Fruit fly (Drosophila melanogaster) whole organism, embryonic: Measurements from ENCODE around the gene CG11999.

ENCODE experiments used
- CG11398 ChIP-seq: fragments of 200-800 bp; sonication (Bioruptor generic); optimal IDR thresholded peaks from 2 replicates; lab custom pipeline; 2016; ENCODE audit warnings: missing biosample characterization, missing genetic modification characterization
- CG12391 ChIP-seq: fragments of 200-800 bp; sonication (Bioruptor generic); optimal IDR thresholded peaks from 3 replicates; lab custom pipeline; 2018; ENCODE audit warnings: missing biosample characterization, mild to moderate bottlenecking, missing genetic modification characterization, moderate library complexity
- CG13287 ChIP-seq: fragments of 200-800 bp; sonication (Bioruptor generic); IDR thresholded peaks from 2 replicates; pipeline ENCODE4 v1.3.6; 2022; ENCODE audit warnings: missing biosample characterization, missing genetic modification characterization; ENCODE audit not compliant: partially characterized antibody
- CG14014 ChIP-seq: fragments of 200-800 bp; sonication (Bioruptor generic); IDR thresholded peaks from 2 replicates; pipeline ENCODE4 v1.3.6; 2022; ENCODE audit warnings: missing biosample characterization, missing genetic modification characterization
- CG14965 ChIP-seq: fragments of 200-800 bp; sonication (Bioruptor generic); optimal IDR thresholded peaks from 2 replicates; lab custom pipeline; 2016; ENCODE audit warnings: missing biosample characterization, missing genetic modification characterization, borderline replicate concordance
- CG1602 ChIP-seq: fragments of 200-800 bp; sonication (Bioruptor generic); optimal IDR thresholded peaks from 3 replicates; lab custom pipeline; 2016; ENCODE audit warnings: missing biosample characterization, missing genetic modification characterization
- CG17385 ChIP-seq: fragments of 200-800 bp; sonication (Bioruptor generic); optimal IDR thresholded peaks from 3 replicates; lab custom pipeline; 2018; ENCODE audit warnings: missing biosample characterization, mild to moderate bottlenecking, missing genetic modification characterization
- CG17802 ChIP-seq: fragments of 200-800 bp; sonication (Bioruptor generic); optimal IDR thresholded peaks from 2 replicates; lab custom pipeline; 2018; ENCODE audit warnings: missing biosample characterization, mild to moderate bottlenecking, missing genetic modification characterization, moderate library complexity
- CG17829 ChIP-seq: fragments of 200-800 bp; optimal IDR thresholded peaks from 2 replicates; lab custom pipeline; 2019; ENCODE audit warnings: missing biosample characterization, mild to moderate bottlenecking, missing genetic modification characterization, moderate library complexity
- CG18011 ChIP-seq: fragments of 200-800 bp; sonication (Bioruptor generic); optimal IDR thresholded peaks from 2 replicates; lab custom pipeline; 2017; ENCODE audit warnings: missing biosample characterization, missing genetic modification characterization, mild to moderate bottlenecking, moderate library complexity, missing genotype
- CG18262 ChIP-seq: fragments of 200-800 bp; optimal IDR thresholded peaks from 3 replicates; lab custom pipeline; 2019; ENCODE audit warnings: missing biosample characterization, mild to moderate bottlenecking, missing genetic modification characterization, moderate library complexity
- CG30403 ChIP-seq: fragments of 200-800 bp; sonication (Bioruptor generic); optimal IDR thresholded peaks from 3 replicates; lab custom pipeline; 2016; ENCODE audit warnings: missing biosample characterization, missing genetic modification characterization
- CG31224 ChIP-seq: fragments of 200-800 bp; sonication (Bioruptor generic); IDR thresholded peaks from 2 replicates; pipeline ENCODE4 v1.3.6; 2022; ENCODE audit warnings: missing biosample characterization, missing genetic modification characterization
- CG3407 ChIP-seq: fragments of 200-800 bp; sonication (Bioruptor generic); optimal IDR thresholded peaks from 2 replicates; lab custom pipeline; 2018; ENCODE audit warnings: missing biosample characterization, mild to moderate bottlenecking, missing genetic modification characterization
- CG4424 ChIP-seq: fragments of 200-800 bp; sonication (Bioruptor generic); optimal IDR thresholded peaks from 3 replicates; lab custom pipeline; 2016; ENCODE audit warnings: missing biosample characterization, missing genetic modification characterization
- CG4730 ChIP-seq: fragments of 200-800 bp; sonication (Bioruptor generic); IDR thresholded peaks from 2 replicates; pipeline ENCODE4 v1.3.6; 2022; ENCODE audit warnings: missing biosample characterization, missing genetic modification characterization
- CG5953 ChIP-seq: fragments of 200-800 bp; sonication (Bioruptor generic); IDR thresholded peaks from 2 replicates; pipeline ENCODE4 v1.3.6; 2022; ENCODE audit warnings: missing biosample characterization, missing genetic modification characterization
- CG6689 ChIP-seq: fragments of 200-800 bp; sonication (Bioruptor generic); IDR thresholded peaks from 2 replicates; pipeline ENCODE4 v1.3.6; 2022; ENCODE audit warnings: missing biosample characterization, missing genetic modification characterization
- CG7556 ChIP-seq: fragments of 200-800 bp; sonication (Bioruptor generic); optimal IDR thresholded peaks from 2 replicates; lab custom pipeline; 2017; ENCODE audit warnings: missing biosample characterization, mild to moderate bottlenecking, missing genetic modification characterization
- CG9797 ChIP-seq: fragments of 200-800 bp; sonication (Bioruptor generic); optimal IDR thresholded peaks from 3 replicates; lab custom pipeline; 2018; ENCODE audit warnings: missing biosample characterization, mild to moderate bottlenecking, missing genetic modification characterization
- CG9932 ChIP-seq: fragments of 200-800 bp; sonication (Bioruptor generic); IDR thresholded peaks from 2 replicates; pipeline ENCODE4 v1.3.6; 2022; ENCODE audit warnings: missing biosample characterization, missing genetic modification characterization
- CTCF ChIP-seq: fragments of 200-800 bp; sonication (Bioruptor generic); optimal IDR thresholded peaks from 2 replicates; lab custom pipeline; 2017; ENCODE audit warnings: missing biosample characterization, mild to moderate bottlenecking, missing genetic modification characterization, moderate library complexity
- Dek ChIP-seq: fragments of 200-800 bp; sonication (Bioruptor generic); optimal IDR thresholded peaks from 3 replicates; lab custom pipeline; 2019; ENCODE audit warnings: missing biosample characterization, mild to moderate bottlenecking, missing genetic modification characterization, moderate library complexity
- Doc3 ChIP-seq: fragments of 200-800 bp; sonication (Bioruptor generic); IDR thresholded peaks from 3 replicates; pipeline ENCODE4 v1.3.6; 2022; ENCODE audit warnings: missing biosample characterization, missing genetic modification characterization; ENCODE audit not compliant: partially characterized antibody
- Dp ChIP-seq: fragments of 200-800 bp; sonication (Bioruptor generic); optimal IDR thresholded peaks from 2 replicates; lab custom pipeline; 2018; ENCODE audit warnings: missing biosample characterization, mild to moderate bottlenecking, missing genetic modification characterization, moderate library complexity
- Elba2 ChIP-seq: fragments of 200-800 bp; sonication (Bioruptor generic); optimal IDR thresholded peaks from 3 replicates; lab custom pipeline; 2016; ENCODE audit warnings: missing biosample characterization, missing genetic modification characterization
- Hr39 ChIP-seq: fragments of >200 bp; optimal IDR thresholded peaks from 2 replicates; lab custom pipeline; 2017
- Jarid2 ChIP-seq: fragments of 200-800 bp; sonication (Bioruptor generic); optimal IDR thresholded peaks from 3 replicates; lab custom pipeline; 2017; ENCODE audit warnings: mild to moderate bottlenecking, missing biosample characterization, missing genetic modification reagents, missing genetic modification characterization
- Mad ChIP-seq: fragments of 200-800 bp; sonication (Bioruptor generic); optimal IDR thresholded peaks from 2 replicates; lab custom pipeline; 2016; ENCODE audit warnings: missing biosample characterization, missing genetic modification characterization
- Max ChIP-seq: fragments of 200-800 bp; sonication (Bioruptor generic); optimal IDR thresholded peaks from 2 replicates; lab custom pipeline; 2016; ENCODE audit warnings: missing biosample characterization, mild to moderate bottlenecking, missing genetic modification characterization
- Med ChIP-seq: fragments of 200-800 bp; sonication (Bioruptor generic); peaks from one replicate; lab custom pipeline; 2016; ENCODE audit warnings: missing biosample characterization, missing genetic modification characterization, mild to moderate bottlenecking, inconsistent platforms, moderate library complexity
- Side ChIP-seq: fragments of 200-800 bp; sonication (Bioruptor generic); optimal IDR thresholded peaks from 2 replicates; lab custom pipeline; 2016; ENCODE audit warnings: missing biosample characterization, missing genetic modification characterization
- bab2 ChIP-seq: fragments of 200-800 bp; sonication (Bioruptor generic); optimal IDR thresholded peaks from 2 replicates; lab custom pipeline; 2016; ENCODE audit warnings: missing biosample characterization, missing genetic modification characterization
- cas ChIP-seq: fragments of 200-800 bp; sonication (Bioruptor generic); IDR thresholded peaks from 2 replicates; pipeline ENCODE4 v1.3.6; 2022; ENCODE audit warnings: missing biosample characterization, missing genetic modification characterization
- cato ChIP-seq: fragments of 200-800 bp; sonication (Bioruptor generic); optimal IDR thresholded peaks from 2 replicates; lab custom pipeline; 2016; ENCODE audit warnings: missing biosample characterization, missing genetic modification characterization, borderline replicate concordance
- ci ChIP-seq: fragments of 200-800 bp; sonication (Bioruptor generic); IDR thresholded peaks from 3 replicates; pipeline ENCODE4 v1.3.6; 2022; ENCODE audit warnings: missing biosample characterization, missing genetic modification characterization
- ems ChIP-seq: fragments of 200-800 bp; sonication (Bioruptor generic); optimal IDR thresholded peaks from 3 replicates; lab custom pipeline; 2016; ENCODE audit warnings: missing biosample characterization, missing genetic modification characterization
- gem ChIP-seq: fragments of 200-800 bp; sonication (Bioruptor generic); optimal IDR thresholded peaks from 2 replicates; lab custom pipeline; 2019; ENCODE audit warnings: missing biosample characterization, mild to moderate bottlenecking, missing genetic modification characterization, moderate library complexity
- ham ChIP-seq: fragments of 200-800 bp; sonication (Bioruptor generic); IDR thresholded peaks from 2 replicates; pipeline ENCODE4 v1.3.6; 2022; ENCODE audit warnings: missing biosample characterization, missing genetic modification characterization
- inv ChIP-seq: fragments of 200-800 bp; sonication (Bioruptor generic); IDR thresholded peaks from 2 replicates; pipeline ENCODE4 v1.3.6; 2022; ENCODE audit warnings: missing biosample characterization, missing genetic modification characterization; ENCODE audit not compliant: partially characterized antibody
- jigr1 ChIP-seq: fragments of 200-800 bp; sonication (Bioruptor generic); IDR thresholded peaks from 3 replicates; pipeline ENCODE4 v1.3.6; 2022; ENCODE audit warnings: missing biosample characterization, missing genetic modification characterization
- nerfin-1 ChIP-seq: fragments of 200-800 bp; sonication (Bioruptor generic); optimal IDR thresholded peaks from 3 replicates; lab custom pipeline; 2019; ENCODE audit warnings: missing biosample characterization, mild to moderate bottlenecking, missing genetic modification characterization, moderate library complexity
- otp ChIP-seq: fragments of 200-800 bp; sonication (Bioruptor generic); IDR thresholded peaks from 3 replicates; pipeline ENCODE4, ENCODE4 v1.3.6; 2022; ENCODE audit warnings: missing biosample characterization, missing genetic modification characterization
- prd ChIP-seq, 3 experiments: fragments of >200 bp in 2 of 3; fragments of 200-800 bp in 1 of 3; sonication (Bioruptor generic) in 1 of 3; optimal IDR thresholded peaks in 2 of 3; IDR thresholded peaks in 1 of 3; 2 replicates in 2 of 3; 3 replicates in 1 of 3; pipeline versions ENCODE4 v1.3.6 to Lab custom; 2017 to 2022; ENCODE audit warnings: missing biosample characterization in 1 of 3, missing genetic modification characterization in 1 of 3
- pzg ChIP-seq: fragments of 200-800 bp; sonication (Bioruptor generic); optimal IDR thresholded peaks from 3 replicates; lab custom pipeline; 2018; ENCODE audit warnings: missing biosample characterization, mild to moderate bottlenecking, missing genetic modification characterization, moderate library complexity
- salm ChIP-seq: fragments of 200-800 bp; sonication (Bioruptor generic); optimal IDR thresholded peaks from 2 replicates; lab custom pipeline; 2018; ENCODE audit warnings: missing biosample characterization, mild to moderate bottlenecking, missing genetic modification characterization
- sd ChIP-seq: fragments of 200-800 bp; sonication (Bioruptor generic); optimal IDR thresholded peaks from 3 replicates; lab custom pipeline; 2018; ENCODE audit warnings: missing biosample characterization, mild to moderate bottlenecking, missing genetic modification characterization, moderate library complexity
- shn ChIP-seq: fragments of 200-800 bp; sonication (Bioruptor generic); optimal IDR thresholded peaks from 3 replicates; lab custom pipeline; 2016; ENCODE audit warnings: missing biosample characterization, missing genetic modification characterization
- toy ChIP-seq: fragments of 200-800 bp; sonication (Bioruptor generic); IDR thresholded peaks from 2 replicates; pipeline ENCODE4 v1.3.6; 2022; ENCODE audit warnings: missing biosample characterization, missing genetic modification characterization
- wdn ChIP-seq: fragments of 200-800 bp; sonication (Bioruptor generic); IDR thresholded peaks from 2 replicates; pipeline ENCODE4 v1.3.6; 2022; ENCODE audit warnings: missing biosample characterization, missing genetic modification characterization
- wek ChIP-seq: fragments of 200-800 bp; sonication (Bioruptor generic); optimal IDR thresholded peaks from 3 replicates; lab custom pipeline; 2018; ENCODE audit warnings: missing biosample characterization, mild to moderate bottlenecking, missing genetic modification characterization, moderate library complexity

Gene CG11999

dm6 chr3R:5371563-5371962 is 17.0 kb upstream of the CG11999 start, which contains the start of gene Polr2F (continued):
- TF ChIP-seq prd (optimal IDR thresholded peaks at IDR 0.05; lab: Kevin White, UChicago) (no peak), prd (GFP tag; IDR thresholded peaks at IDR 0.05; lab: Robert Waterston, UW) (peak; percentile 78), wek (peak; percentile 32), toy (GFP tag; lab: Robert Waterston, UW) (no peak), CG5953 (GFP tag; lab: Robert Waterston, UW) (peak; percentile 51; the same call in 1 of the 2 replicates), CG4424 (peak; percentile 82), CG14014 (peak; percentile 83), bab2 (GFP tag; lab: Kevin White, UChicago) (peak; percentile 90), Dek (peak; percentile 79), ci (GFP tag; lab: Robert Waterston, UW) (peak; percentile 89), CG9932 (peak; percentile 98), CG1602 (peak; percentile 80), Max (GFP tag; lab: Kevin White, UChicago) (peak; percentile 95), CG11398 (GFP tag; lab: Kevin White, UChicago) (peak; percentile 79), Mad (GFP tag; lab: Kevin White, UChicago) (peak; percentile 94), Jarid2 (GFP tag; lab: Kevin White, UChicago) (peak; percentile 36), pzg (GFP tag; lab: Kevin White, UChicago) (peak; percentile 98), CG17802 (tag; lab: Kevin White, UChicago) (peak; percentile 59), ham (peak; percentile 43; the same call in 1 of the 2 replicates), Doc3 (GFP tag; lab: Robert Waterston, UW) (no peak), CG6689 (GFP tag; lab: Robert Waterston, UW) (0 out of 2 replicates have a peak, but pooled peaks have one; percentile 38), ems (GFP tag; lab: Kevin White, UChicago) (peak; percentile 90), nerfin-1 (peak; percentile 55), CG31224 (GFP tag; lab: Robert Waterston, UW) (0 out of 2 replicates have a peak, but pooled peaks have one; percentile 26), CG17829 (peak; percentile 79), Hr39 (no peak), sd (tag; lab: Kevin White, UChicago) (no peak), Elba2 (GFP tag; lab: Kevin White, UChicago) (peak; percentile 68), CG18262 (tag; lab: Kevin White, UChicago) (peak; percentile 54), CG17385 (GFP tag; lab: Kevin White, UChicago) (peak; percentile 100), CG12391 (tag; lab: Kevin White, UChicago) (peak; percentile 79), Med (peak; percentile 99), CG4730 (GFP tag; lab: Robert Waterston, UW) (peak; percentile 53), shn (GFP tag; lab: Kevin White, UChicago) (peak; percentile 95), CG13287 (GFP tag; lab: Robert Waterston, UW) (peak; percentile 70), salm (tag; lab: Kevin White, UChicago) (no peak), Side (peak; percentile 89), CG7556 (peak; percentile 64), inv (GFP tag; lab: Robert Waterston, UW) (peak; percentile 26; the same call in 1 of the 2 replicates), wdn (GFP tag; lab: Robert Waterston, UW) (no peak), CG30403 (GFP tag; lab: Kevin White, UChicago) (peak; percentile 89), CG3407 (GFP tag; lab: Kevin White, UChicago) (peak; percentile 50), jigr1 (GFP tag; lab: Robert Waterston, UW) (no peak), CG14965 (no peak), cas (GFP tag; lab: Robert Waterston, UW) (peak; percentile 78), otp (GFP tag; lab: Robert Waterston, UW) (peak; percentile 37; the same call in 1 of the 3 replicates), CG9797 (GFP tag; lab: Kevin White, UChicago) (peak; percentile 49), gem (tag; lab: Kevin White, UChicago) (no peak), cato (peak; percentile 71), Dp (GFP tag; lab: Kevin White, UChicago) (peak; percentile 95), CTCF (GFP tag; lab: Kevin White, UChicago) (peak; percentile 44), CG18011 (peak; percentile 54)
